Fruit fly (Drosophila melanogaster) whole organism, adult: ENCODE measurements around the gene CG17264.

ENCODE experiments used
- CG11617 ChIP-seq: fragments of 200-800 bp; sonication (Bioruptor generic); optimal IDR thresholded peaks from 2 replicates; lab custom pipeline; 2017; ENCODE audit warnings: mild to moderate bottlenecking, missing biosample characterization, missing genetic modification reagents, missing genetic modification characterization
- CG12768 ChIP-seq: fragments of 200-800 bp; sonication (Bioruptor generic); optimal IDR thresholded peaks from 2 replicates; lab custom pipeline; 2017; ENCODE audit warnings: missing biosample characterization, missing genetic modification characterization, mild to moderate bottlenecking, moderate library complexity, missing genetic modification reagents
- CG14711 ChIP-seq: fragments of 200-800 bp; sonication (Bioruptor generic); optimal IDR thresholded peaks from 2 replicates; lab custom pipeline; 2018; ENCODE audit warnings: missing biosample characterization, mild to moderate bottlenecking, missing genetic modification characterization, moderate library complexity
- CG1620 ChIP-seq: fragments of 200-800 bp; sonication (Bioruptor generic); optimal IDR thresholded peaks from 2 replicates; lab custom pipeline; 2016; ENCODE audit warnings: missing biosample characterization, missing genetic modification characterization
- CG33017 ChIP-seq: fragments of 200-800 bp; sonication (Bioruptor generic); optimal IDR thresholded peaks from 2 replicates; lab custom pipeline; 2018; ENCODE audit warnings: missing biosample characterization, mild to moderate bottlenecking, missing genetic modification characterization, moderate library complexity
- CG5204 ChIP-seq: fragments of 200-800 bp; sonication (Bioruptor generic); optimal IDR thresholded peaks from 2 replicates; lab custom pipeline; 2016; ENCODE audit warnings: missing biosample characterization, missing genetic modification characterization
- CG7045 ChIP-seq: fragments of 200-800 bp; sonication (Bioruptor generic); optimal IDR thresholded peaks from 2 replicates; lab custom pipeline; 2017; ENCODE audit warnings: missing biosample characterization, mild to moderate bottlenecking, missing genetic modification characterization
- CG7101 ChIP-seq: fragments of 200-800 bp; sonication (Bioruptor generic); optimal IDR thresholded peaks from 2 replicates; lab custom pipeline; 2018; ENCODE audit warnings: missing biosample characterization, mild to moderate bottlenecking, missing genetic modification characterization, moderate library complexity
- Clk ChIP-seq: fragments of 200-800 bp; sonication (Bioruptor generic); optimal IDR thresholded peaks from 2 replicates; lab custom pipeline; 2017; ENCODE audit warnings: missing biosample characterization, missing genetic modification characterization
- Crg-1 ChIP-seq: fragments of 200-800 bp; sonication (Bioruptor generic); optimal IDR thresholded peaks from 2 replicates; lab custom pipeline; 2016; ENCODE audit warnings: missing biosample characterization, missing genetic modification characterization
- Hr96 ChIP-seq: fragments of 200-800 bp; sonication (Bioruptor generic); optimal IDR thresholded peaks from 2 replicates; lab custom pipeline; 2016; ENCODE audit warnings: missing biosample characterization, missing genetic modification characterization
- Mnt ChIP-seq: fragments of 200-800 bp; sonication (Bioruptor generic); optimal IDR thresholded peaks from 2 replicates; lab custom pipeline; 2016; ENCODE audit warnings: missing biosample characterization, mild to moderate bottlenecking, missing genetic modification characterization
- bab1 ChIP-seq: fragments of 200-800 bp; sonication (Bioruptor generic); optimal IDR thresholded peaks from 3 replicates; lab custom pipeline; 2019; ENCODE audit warnings: missing biosample characterization, mild to moderate bottlenecking, missing genetic modification characterization, moderate library complexity
- cic ChIP-seq: fragments of 200-800 bp; sonication (Bioruptor generic); optimal IDR thresholded peaks from 2 replicates; lab custom pipeline; 2017; ENCODE audit warnings: missing biosample characterization, mild to moderate bottlenecking, missing genetic modification characterization, moderate library complexity
- cnc ChIP-seq, 2 experiments: fragments of >200 bp; optimal IDR thresholded peaks; 2 replicates each; lab custom pipeline; 2017
- kay ChIP-seq: fragments of 200-800 bp; sonication (Bioruptor generic); peaks from one replicate; lab custom pipeline; 2016; ENCODE audit warnings: missing biosample characterization, missing genetic modification characterization, borderline replicate concordance
- ovo ChIP-seq: fragments of 200-800 bp; sonication (Bioruptor generic); optimal IDR thresholded peaks from 2 replicates; lab custom pipeline; 2016; ENCODE audit warnings: missing biosample characterization, missing genetic modification characterization
- pad ChIP-seq: fragments of 200-800 bp; sonication (Bioruptor generic); optimal IDR thresholded peaks from 3 replicates; lab custom pipeline; 2017; ENCODE audit warnings: missing biosample characterization, missing genetic modification characterization, mild to moderate bottlenecking, moderate library complexity, missing genetic modification reagents
- tj ChIP-seq: fragments of 200-800 bp; sonication (Bioruptor generic); optimal IDR thresholded peaks from 3 replicates; lab custom pipeline; 2017; ENCODE audit warnings: missing biosample characterization, mild to moderate bottlenecking, missing genetic modification characterization, moderate library complexity
- toe ChIP-seq: fragments of 200-800 bp; sonication (Bioruptor generic); optimal IDR thresholded peaks from 2 replicates; lab custom pipeline; 2016; ENCODE audit warnings: missing biosample characterization, missing genetic modification characterization

The CG17264 gene

dm6 chr2L:3034969-3035368 lies 16.7 kb downstream of the CG17264 start, which contains the start of gene CG17258:
Gene CG17258, minus strand, starts transcription at chr2L:3035348.
- TF ChIP-seq Mnt (GFP tag; lab: Kevin White, UChicago) (no peak), CG7045 (GFP tag; lab: Kevin White, UChicago) (no peak), Crg-1 (GFP tag; lab: Kevin White, UChicago) (no peak), Hr96 (GFP tag; lab: Kevin White, UChicago) (no peak), kay (no peak), cnc (optimal IDR thresholded peaks at IDR 0.05; lab: Kevin White, UChicago) (no peak), toe (GFP tag; lab: Kevin White, UChicago) (no peak), CG14711 (no peak), cic (no peak), Clk (GFP tag; lab: Kevin White, UChicago) (no peak)

dm6 chr2L:3037153-3037579 lies 18.9 kb downstream of the CG17264 start, which contains the start of the genes CG17260 and SerRS:
Gene CG17260, plus strand, starts transcription at chr2L:3037230.
Gene SerRS, minus strand, starts transcription at chr2L:3037403.
- TF ChIP-seq tj: peak; percentile 93
- TF ChIP-seq CG5204 (GFP tag; lab: Kevin White, UChicago): no peak
- TF ChIP-seq Clk (GFP tag; lab: Kevin White, UChicago): peak; percentile 78
- peak; percentile 96 for TF ChIP-seq CG12768 (GFP tag; lab: Kevin White, UChicago)
- peak in 1 of 2 experiments; percentile 66 for TF ChIP-seq cnc (optimal IDR thresholded peaks at IDR 0.05; lab: Kevin White, UChicago)
- peak; percentile 88 for TF ChIP-seq CG7045 (GFP tag; lab: Kevin White, UChicago)
- peak; percentile 34 for TF ChIP-seq ovo (GFP tag; lab: Kevin White, UChicago)
- TF ChIP-seq CG14711: peak; percentile 92
- peak; percentile 93 for TF ChIP-seq Crg-1 (GFP tag; lab: Kevin White, UChicago)
- TF ChIP-seq CG1620 (GFP tag; lab: Kevin White, UChicago): peak; percentile 84
- peak; percentile 90 for TF ChIP-seq toe (GFP tag; lab: Kevin White, UChicago)
- TF ChIP-seq Mnt (GFP tag; lab: Kevin White, UChicago): peak; percentile 92
- peak; percentile 86 for TF ChIP-seq CG11617 (GFP tag; lab: Kevin White, UChicago)
- TF ChIP-seq CG33017: peak; percentile 90
- TF ChIP-seq bab1: peak; percentile 95
- peak; percentile 67 for TF ChIP-seq cic
- peak; percentile 92 for TF ChIP-seq pad
- TF ChIP-seq kay: peak; percentile 99
- TF ChIP-seq CG7101: peak; percentile 95
- TF ChIP-seq Hr96 (GFP tag; lab: Kevin White, UChicago): peak; percentile 84

dm6 chr2L:3039774-3040173 lies 21.5 kb downstream of the CG17264 start, which contains the start of the genes cnir and CG17221:
Gene cnir, minus strand, starts transcription at chr2L:3039812.
Gene CG17221, plus strand, starts transcription at chr2L:3039976.
- TF ChIP-seq Mnt (GFP tag; lab: Kevin White, UChicago) (peak; percentile 85), bab1 (peak; percentile 75), CG33017 (peak; percentile 77), CG14711 (peak; percentile 72), kay (peak; percentile 99), Clk (GFP tag; lab: Kevin White, UChicago) (peak; percentile 31), toe (GFP tag; lab: Kevin White, UChicago) (peak; percentile 93), tj (peak; percentile 65), CG11617 (GFP tag; lab: Kevin White, UChicago) (peak; percentile 78), CG7101 (peak; percentile 84), cic (peak; percentile 59), Hr96 (GFP tag; lab: Kevin White, UChicago) (peak; percentile 85), CG12768 (GFP tag; lab: Kevin White, UChicago) (peak; percentile 77), CG1620 (GFP tag; lab: Kevin White, UChicago) (peak; percentile 92), CG7045 (GFP tag; lab: Kevin White, UChicago) (peak; percentile 73), ovo (GFP tag; lab: Kevin White, UChicago) (peak; percentile 43), Crg-1 (GFP tag; lab: Kevin White, UChicago) (peak; percentile 86), cnc (optimal IDR thresholded peaks at IDR 0.05; lab: Kevin White, UChicago) (no peak), pad (peak; percentile 69), CG5204 (GFP tag; lab: Kevin White, UChicago) (peak; percentile 87)

- no peak for TF ChIP-seq toe (GFP tag; lab: Kevin White, UChicago)
- no peak for TF ChIP-seq CG12768 (GFP tag; lab: Kevin White, UChicago)
- peak; percentile 35 for TF ChIP-seq CG14711
- no peak for TF ChIP-seq CG11617 (GFP tag; lab: Kevin White, UChicago)
- TF ChIP-seq CG7045 (GFP tag; lab: Kevin White, UChicago): no peak
- peak; percentile 49 for TF ChIP-seq cic
- no peak for TF ChIP-seq ovo (GFP tag; lab: Kevin White, UChicago)
- no peak for TF ChIP-seq Clk (GFP tag; lab: Kevin White, UChicago)
- TF ChIP-seq CG33017: no peak
- TF ChIP-seq Crg-1 (GFP tag; lab: Kevin White, UChicago): no peak
- TF ChIP-seq pad: no peak
- TF ChIP-seq tj: no peak
- peak; percentile 74 for TF ChIP-seq kay
- peak; percentile 39 for TF ChIP-seq CG7101
- no peak for TF ChIP-seq bab1
- TF ChIP-seq cnc (optimal IDR thresholded peaks at IDR 0.05; lab: Kevin White, UChicago): no peak
- TF ChIP-seq Hr96 (GFP tag; lab: Kevin White, UChicago): no peak
- TF ChIP-seq CG5204 (GFP tag; lab: Kevin White, UChicago): no peak
- peak; percentile 74 for TF ChIP-seq Mnt (GFP tag; lab: Kevin White, UChicago)
- TF ChIP-seq CG1620 (GFP tag; lab: Kevin White, UChicago): no peak
These were observed 23.8 kb downstream of the CG17264 start, which contains the start of gene CG17261 for dm6 chr2L:3041918-3042615. Gene CG17261, plus strand, starts transcription at chr2L:3042551.

dm6 chr2L:3043647-3044046 lies 25.3 kb downstream of the CG17264 start, which contains the start of gene FASN2:
Gene FASN2, plus strand, starts transcription at chr2L:3043947.
- TF ChIP-seq cic (peak; percentile 3), CG1620 (GFP tag; lab: Kevin White, UChicago) (no peak), CG14711 (no peak), CG33017 (no peak), CG7045 (GFP tag; lab: Kevin White, UChicago) (no peak), cnc (optimal IDR thresholded peaks at IDR 0.05; lab: Kevin White, UChicago) (no peak), kay (no peak)
